Worm (Caenorhabditis elegans) whole organism, early embryonic: Measurements from ENCODE around the gene cdk-5.

Source experiments
- B0310.2 ChIP-seq: sonication (generic microtip); optimal IDR thresholded peaks from 2 replicates; lab custom pipeline; 2016; ENCODE audit warnings: mild to moderate bottlenecking, missing genetic modification characterization, missing compliant biosample characterization
- F13C5.2 ChIP-seq: sonication (generic microtip); optimal IDR thresholded peaks from 2 replicates; lab custom pipeline; 2017; ENCODE audit warnings: mild to moderate bottlenecking, missing genetic modification characterization, inconsistent platforms, missing compliant biosample characterization
- aly-1 ChIP-seq: sonication (generic microtip); optimal IDR thresholded peaks from 2 replicates; lab custom pipeline; 2016; ENCODE audit warnings: missing genetic modification characterization, missing compliant biosample characterization
- ama-1 ChIP-seq: fragments of 150-350 bp; optimal IDR thresholded peaks from 2 replicates; lab custom pipeline; 2014
- ceh-13 ChIP-seq: fragments of 200-800 bp; sonication (Bioruptor generic); optimal IDR thresholded peaks from 2 replicates; lab custom pipeline; 2018; ENCODE audit warnings: mild to moderate bottlenecking, missing genetic modification characterization, missing compliant biosample characterization
- ceh-36 ChIP-seq: sonication (generic microtip); optimal IDR thresholded peaks from 2 replicates; lab custom pipeline; 2016; ENCODE audit warnings: missing genetic modification characterization, inconsistent platforms, missing compliant biosample characterization
- ets-7 ChIP-seq: sonication (generic microtip); optimal IDR thresholded peaks from 2 replicates; lab custom pipeline; 2016; ENCODE audit warnings: missing genotype, missing genetic modification characterization, missing compliant biosample characterization
- flt-1 ChIP-seq: fragments of 200-800 bp; sonication (Bioruptor generic); IDR thresholded peaks from 2 replicates; pipeline ENCODE4 v1.3.6; 2022; ENCODE audit warnings: missing genetic modification characterization, missing compliant biosample characterization
- hmbx-1 ChIP-seq: sonication (generic microtip); optimal IDR thresholded peaks from 2 replicates; lab custom pipeline; 2016; ENCODE audit warnings: mild to moderate bottlenecking, missing genetic modification characterization, missing compliant biosample characterization
- hmg-4 ChIP-seq: fragments of 200-800 bp; sonication (Bioruptor generic); optimal IDR thresholded peaks from 2 replicates; lab custom pipeline; 2018; ENCODE audit warnings: mild to moderate bottlenecking, missing genetic modification characterization, missing compliant biosample characterization
- hnd-1 ChIP-seq: sonication (generic microtip); optimal IDR thresholded peaks from 2 replicates; lab custom pipeline; 2016; ENCODE audit warnings: missing genetic modification characterization, missing compliant biosample characterization
- pes-1 ChIP-seq: fragments of 200-800 bp; sonication (Bioruptor generic); IDR thresholded peaks from 2 replicates; pipeline ENCODE4 v1.3.6; 2022; ENCODE audit warnings: missing genetic modification reagents, missing genetic modification characterization, missing compliant biosample characterization
- scrt-1 ChIP-seq: fragments of 200-800 bp; sonication (Bioruptor generic); IDR thresholded peaks from 2 replicates; pipeline ENCODE4 v1.3.6; 2022; ENCODE audit warnings: missing genetic modification characterization, missing compliant biosample characterization
- sea-1 ChIP-seq: fragments of 200-800 bp; sonication (Bioruptor generic); conservative IDR thresholded peaks from 2 replicates; pipeline ENCODE4 v1.3.6; 2022; ENCODE audit warnings: missing genetic modification characterization, missing compliant biosample characterization
- tbx-11 ChIP-seq: fragments of 200-800 bp; sonication (Bioruptor generic); IDR thresholded peaks from 2 replicates; pipeline ENCODE4 v1.3.6; 2022; ENCODE audit warnings: missing genetic modification characterization, missing compliant biosample characterization
- tbx-37 ChIP-seq: fragments of 200-800 bp; sonication (Bioruptor generic); conservative IDR thresholded peaks from 2 replicates; pipeline ENCODE4 v1.3.6; 2022; ENCODE audit warnings: missing genetic modification reagents, missing genetic modification characterization, missing compliant biosample characterization
- tra-4 ChIP-seq: sonication (generic microtip); optimal IDR thresholded peaks from 2 replicates; lab custom pipeline; 2017; ENCODE audit warnings: missing genetic modification characterization, missing compliant biosample characterization

The cdk-5 gene

DNA sequence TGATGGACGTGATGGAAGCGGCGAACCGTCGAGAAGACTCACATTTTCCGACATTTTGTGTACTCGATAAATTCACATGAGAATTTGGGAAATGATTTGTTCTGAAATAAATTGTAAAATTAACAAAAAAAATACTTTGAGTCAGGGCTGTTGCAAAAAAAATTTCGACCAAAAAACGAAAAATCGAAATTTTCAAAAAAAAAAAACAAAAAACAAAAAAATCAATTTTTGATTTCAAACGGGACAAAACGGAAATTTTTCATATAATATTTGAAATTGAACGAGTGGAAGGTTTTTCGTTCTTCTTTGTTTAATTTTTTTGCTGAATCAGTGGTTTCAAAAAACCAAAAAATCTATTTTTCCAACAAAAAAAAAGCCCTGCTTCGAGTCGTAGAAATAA is 10.9 kb downstream of the cdk-5 start, which contains the start of gene cua-1:
cua-1 (minus strand) TSS at position 101 of the 400 bp plus-strand sequence.
- TF ChIP-seq pes-1 (GFP tag; lab: Robert Waterston, UW) (no peak), F13C5.2 (tag; lab: Kevin White, UChicago) (no peak)

DNA sequence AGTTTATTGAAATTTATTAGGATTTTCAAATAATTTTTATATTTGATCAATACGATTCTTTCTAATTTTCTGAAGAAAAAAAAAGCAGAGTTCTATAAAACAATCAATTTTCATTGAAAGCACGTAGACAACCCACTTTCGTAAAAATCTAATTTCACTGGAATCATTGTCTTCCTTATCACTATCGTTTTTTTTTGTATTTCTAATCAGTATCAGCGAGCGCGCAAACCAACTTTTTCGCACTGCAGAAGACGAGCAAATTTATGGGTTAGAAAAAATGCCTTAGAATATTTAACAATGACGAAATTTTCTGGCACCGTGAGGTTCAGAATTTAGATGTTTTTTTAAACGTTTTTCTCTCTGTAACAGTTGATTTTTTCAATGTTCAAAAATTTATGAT is 13.3 kb downstream of the cdk-5 start:
- TF ChIP-seq pes-1 (GFP tag; lab: Robert Waterston, UW), result no peak
- TF ChIP-seq B0310.2, result no peak
- TF ChIP-seq aly-1 (tag; lab: Kevin White, UChicago), result no peak
- no peak for TF ChIP-seq sea-1
- TF ChIP-seq ets-7, result no peak
- TF ChIP-seq hmg-4 (GFP tag; lab: Kevin White, UChicago), result no peak
- TF ChIP-seq tbx-11 (GFP tag; lab: Robert Waterston, UW), result no peak
- no peak for TF ChIP-seq ceh-36 (tag; lab: Kevin White, UChicago)
- TF ChIP-seq flt-1 (GFP tag; lab: Robert Waterston, UW), result no peak
- no peak for TF ChIP-seq hmbx-1 (tag; lab: Kevin White, UChicago)
- TF ChIP-seq F13C5.2 (tag; lab: Kevin White, UChicago), result no peak
- no peak for TF ChIP-seq scrt-1 (GFP tag; lab: Robert Waterston, UW)
- TF ChIP-seq ceh-13 (GFP tag; lab: Kevin White, UChicago), result no peak
- no peak for TF ChIP-seq tra-4
- no peak for TF ChIP-seq ama-1
- no peak for TF ChIP-seq tbx-37 (GFP tag; lab: Robert Waterston, UW)

DNA sequence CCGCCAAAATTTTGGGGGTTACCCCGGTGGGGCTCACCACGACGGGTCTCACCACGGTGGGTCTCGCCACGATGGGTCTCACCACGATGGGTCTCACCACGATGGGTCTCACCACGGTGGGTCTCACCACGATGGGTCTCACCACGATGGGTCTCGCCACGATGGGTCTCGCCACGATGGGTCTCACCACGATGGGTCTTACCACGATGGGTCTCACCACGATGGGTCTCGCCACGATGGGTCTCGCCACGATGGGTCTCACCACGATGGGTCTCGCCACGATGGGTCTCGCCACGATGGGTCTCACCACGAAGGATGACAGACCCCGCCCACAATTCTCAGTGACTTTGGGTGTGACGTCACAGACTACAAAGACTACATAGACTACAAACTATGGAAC is 17.9 kb downstream of the cdk-5 start:
- 0 out of 2 replicates have a peak, but pooled peaks have one; percentile 32 for TF ChIP-seq tbx-37 (GFP tag; lab: Robert Waterston, UW)

DNA sequence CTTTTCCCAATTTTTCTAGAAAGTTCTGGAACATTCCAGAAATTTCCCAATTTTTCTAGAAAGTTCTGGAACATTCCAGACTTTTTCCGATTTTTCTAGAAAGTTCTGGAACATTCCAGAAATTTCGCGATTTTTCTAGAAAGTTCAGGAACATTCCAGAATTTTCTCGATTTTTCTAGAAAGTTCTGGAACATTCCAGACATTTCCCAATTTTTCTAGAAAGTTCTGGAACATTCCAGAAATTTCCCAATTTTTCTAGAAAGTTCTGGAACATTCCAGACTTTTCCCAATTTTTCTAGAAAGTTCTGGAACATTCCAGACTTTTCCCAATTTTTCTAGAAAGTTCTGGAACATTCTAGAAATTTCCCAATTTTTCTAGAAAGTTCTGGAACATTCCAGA is 18.7 kb downstream of the cdk-5 start:
- TF ChIP-seq tbx-11 (GFP tag; lab: Robert Waterston, UW), result peak; percentile 25; the same call in 1 of the 2 replicates
- peak; percentile 39; the same call in 1 of the 2 replicates for TF ChIP-seq pes-1 (GFP tag; lab: Robert Waterston, UW)

DNA sequence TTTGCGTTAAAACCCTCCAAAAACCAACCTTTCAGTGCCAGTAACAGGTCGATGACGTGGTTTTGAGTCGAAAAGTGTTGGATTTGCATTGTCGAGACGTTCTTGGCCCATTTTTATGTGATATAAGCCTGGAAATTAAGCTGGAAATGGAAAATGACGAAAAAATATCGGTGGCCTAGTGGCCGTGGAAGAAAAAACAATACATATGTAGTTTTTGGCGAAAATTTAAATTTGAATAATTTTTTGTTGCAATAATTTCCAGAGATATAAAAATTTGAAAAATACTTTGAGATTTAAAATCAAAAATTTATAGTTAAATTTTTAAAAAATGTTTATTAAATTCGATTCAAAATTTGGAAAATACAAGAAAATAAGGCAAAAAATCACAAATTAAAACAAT is 26.7 kb downstream of the cdk-5 start, which contains the start of gene ciao-2B:
ciao-2B (minus strand) TSS at position 130 of the 400 bp plus-strand sequence.
- no peak for TF ChIP-seq scrt-1 (GFP tag; lab: Robert Waterston, UW)
- TF ChIP-seq sea-1, result no peak
- TF ChIP-seq pes-1 (GFP tag; lab: Robert Waterston, UW), result no peak
- TF ChIP-seq tbx-11 (GFP tag; lab: Robert Waterston, UW), result no peak
- TF ChIP-seq ceh-36 (tag; lab: Kevin White, UChicago), result no peak
- TF ChIP-seq F13C5.2 (tag; lab: Kevin White, UChicago), result no peak
- peak; percentile 35; the same call in 1 of the 2 replicates for TF ChIP-seq tbx-37 (GFP tag; lab: Robert Waterston, UW)

DNA sequence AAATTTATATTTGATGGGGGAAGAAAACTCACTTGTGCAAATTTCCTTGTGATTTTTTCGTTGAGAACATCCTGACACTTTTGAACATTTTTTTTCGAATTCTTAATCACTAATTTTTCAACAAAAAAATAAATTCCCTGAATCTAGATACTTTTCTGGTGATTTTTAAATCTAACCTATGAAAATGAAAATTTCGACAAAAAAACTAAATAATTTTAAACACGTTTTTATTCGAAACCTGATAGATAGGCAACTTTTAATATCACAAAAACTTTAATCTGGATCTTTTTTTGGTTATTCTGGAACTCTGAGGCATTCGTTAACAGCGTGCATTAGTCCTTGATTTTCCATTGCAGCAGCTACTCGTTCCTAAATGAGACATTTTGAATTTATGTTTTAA is 29.3 kb downstream of the cdk-5 start, which contains the start of gene F45G2.9:
F45G2.9 (minus strand) TSS at position 101 of the 400 bp plus-strand sequence.
- TF ChIP-seq tbx-37 (GFP tag; lab: Robert Waterston, UW) (no peak), ets-7 (no peak), hmg-4 (GFP tag; lab: Kevin White, UChicago) (no peak), sea-1 (no peak), hnd-1 (tag; lab: Kevin White, UChicago) (no peak), tbx-11 (GFP tag; lab: Robert Waterston, UW) (no peak), ama-1 (no peak), pes-1 (GFP tag; lab: Robert Waterston, UW) (no peak), ceh-13 (GFP tag; lab: Kevin White, UChicago) (no peak), scrt-1 (GFP tag; lab: Robert Waterston, UW) (no peak), B0310.2 (no peak), F13C5.2 (tag; lab: Kevin White, UChicago) (no peak), flt-1 (GFP tag; lab: Robert Waterston, UW) (no peak), hmbx-1 (tag; lab: Kevin White, UChicago) (no peak), tra-4 (no peak), ceh-36 (tag; lab: Kevin White, UChicago) (no peak), aly-1 (tag; lab: Kevin White, UChicago) (no peak)

DNA sequence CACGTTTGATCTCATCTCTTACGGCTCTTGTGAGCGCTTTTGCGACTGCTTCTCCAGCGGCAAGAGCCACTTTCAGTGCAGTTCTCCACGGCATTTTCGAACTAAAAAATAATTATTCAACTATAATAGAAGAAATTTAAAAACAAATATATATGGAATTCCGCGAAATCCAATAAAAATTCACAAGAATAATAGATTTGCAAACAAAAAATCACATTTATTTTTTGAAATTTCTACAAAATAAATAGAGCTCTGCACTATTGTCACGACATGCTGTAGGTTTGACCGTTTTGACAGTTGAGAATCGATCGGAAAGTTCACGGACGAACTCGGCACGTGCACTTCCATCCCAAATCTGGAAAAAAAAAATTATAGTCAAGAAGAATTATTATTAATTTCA is 30.6 kb downstream of the cdk-5 start, which contains the start of gene F45G2.8:
F45G2.8 (minus strand) TSS at position 101 of the 400 bp plus-strand sequence.
- TF ChIP-seq tbx-11 (GFP tag; lab: Robert Waterston, UW) (no peak), scrt-1 (GFP tag; lab: Robert Waterston, UW) (no peak), hnd-1 (tag; lab: Kevin White, UChicago) (no peak), ceh-13 (GFP tag; lab: Kevin White, UChicago) (no peak), tra-4 (no peak), pes-1 (GFP tag; lab: Robert Waterston, UW) (no peak)

DNA sequence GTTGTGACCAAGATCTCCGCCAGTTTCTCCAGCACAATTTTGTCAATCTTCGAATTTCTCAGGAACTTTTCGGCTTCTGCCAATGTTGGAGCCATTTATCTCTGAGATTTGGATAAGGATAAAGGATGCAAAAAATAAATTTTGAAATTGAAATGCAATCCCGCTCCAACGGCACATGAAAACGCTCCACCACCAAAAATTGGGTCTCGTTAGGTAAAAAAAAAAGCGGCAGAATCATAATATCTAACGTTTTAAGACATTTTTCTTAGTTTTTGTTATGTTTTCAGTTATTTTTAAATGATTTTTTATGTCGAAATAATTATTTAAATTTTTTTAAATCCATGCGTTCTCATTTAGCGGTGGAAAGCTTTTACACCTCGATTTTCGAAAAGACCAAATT is 31.7 kb downstream of the cdk-5 start, which contains the start of gene F45G2.7:
F45G2.7 (minus strand) TSS at position 101 of the 400 bp plus-strand sequence.
- no peak for TF ChIP-seq aly-1 (tag; lab: Kevin White, UChicago)
- TF ChIP-seq ceh-36 (tag; lab: Kevin White, UChicago), result no peak
- no peak for TF ChIP-seq ceh-13 (GFP tag; lab: Kevin White, UChicago)
- no peak for TF ChIP-seq tra-4
- no peak for TF ChIP-seq B0310.2
- no peak for TF ChIP-seq ama-1

DNA sequence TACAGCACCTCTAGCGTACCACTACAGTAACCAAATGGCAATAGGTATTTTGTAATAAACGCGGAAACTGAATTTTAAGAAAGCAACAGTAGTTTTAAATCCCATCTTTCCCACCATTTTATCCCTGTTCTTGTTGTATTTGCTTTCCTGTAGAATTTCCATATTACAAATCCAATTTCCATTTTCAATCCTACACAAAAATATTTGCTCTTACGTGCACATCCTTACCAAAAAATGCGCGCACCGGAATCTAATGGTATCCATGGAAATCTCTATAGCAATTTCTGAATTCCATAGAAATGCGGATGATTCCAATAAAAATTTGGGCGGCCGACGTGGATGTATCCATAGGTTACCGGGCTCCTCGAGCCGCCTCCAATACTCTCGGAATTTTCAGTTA is 36.0 kb downstream of the cdk-5 start, which contains the start of gene trf-1:
trf-1 (plus strand) TSS at position 301 of the 400 bp plus-strand sequence.
- no peak for TF ChIP-seq flt-1 (GFP tag; lab: Robert Waterston, UW)
- TF ChIP-seq hmbx-1 (tag; lab: Kevin White, UChicago), result no peak
- no peak for TF ChIP-seq tra-4
- TF ChIP-seq tbx-11 (GFP tag; lab: Robert Waterston, UW), result no peak
- no peak for TF ChIP-seq tbx-37 (GFP tag; lab: Robert Waterston, UW)
- no peak for TF ChIP-seq aly-1 (tag; lab: Kevin White, UChicago)
- TF ChIP-seq B0310.2, result no peak
- TF ChIP-seq hmg-4 (GFP tag; lab: Kevin White, UChicago), result no peak
- no peak for TF ChIP-seq scrt-1 (GFP tag; lab: Robert Waterston, UW)
- no peak for TF ChIP-seq hnd-1 (tag; lab: Kevin White, UChicago)
- TF ChIP-seq ama-1, result no peak
